Worm (Caenorhabditis elegans): ENCODE measurements around the gene srg-47.

Gene srg-47

DNA sequence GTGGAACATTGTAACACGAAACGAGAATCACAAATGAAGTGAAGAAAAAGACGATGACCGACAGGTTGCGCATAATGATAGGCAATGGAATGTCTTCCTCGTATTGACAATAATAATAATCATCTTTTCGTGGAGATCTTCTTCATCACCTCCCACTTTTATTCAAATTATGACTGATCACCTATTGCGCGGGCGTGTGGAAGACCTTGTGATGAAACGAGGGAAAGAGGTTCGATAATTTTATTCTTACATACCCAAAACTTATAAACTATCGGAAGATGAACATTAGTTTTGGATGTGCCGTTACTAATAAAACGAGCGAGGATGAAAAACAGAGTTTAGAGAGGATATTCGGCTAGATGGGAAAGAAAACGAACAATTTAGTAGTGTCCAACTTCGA, 33.0 kb downstream of the srg-47 start, which contains the start of gene C53A5.2:
Gene C53A5.2, minus strand, starts transcription at position 101 of the 400 bp plus-strand sequence.
- no peak for TF ChIP-seq nhr-2 (tag; optimal IDR thresholded peaks at IDR 0.05)
- TF ChIP-seq flh-1 (GFP tag; optimal IDR thresholded peaks at IDR 0.05) = no peak
- no peak for TF ChIP-seq drap-1 (GFP tag; optimal IDR thresholded peaks at IDR 0.05)
- no peak for TF ChIP-seq unc-39 (tag; optimal IDR thresholded peaks at IDR 0.05)
- TF ChIP-seq mab-5 (tag; optimal IDR thresholded peaks at IDR 0.05) = no peak
- TF ChIP-seq cnd-1 (tag; optimal IDR thresholded peaks at IDR 0.05) = no peak

DNA sequence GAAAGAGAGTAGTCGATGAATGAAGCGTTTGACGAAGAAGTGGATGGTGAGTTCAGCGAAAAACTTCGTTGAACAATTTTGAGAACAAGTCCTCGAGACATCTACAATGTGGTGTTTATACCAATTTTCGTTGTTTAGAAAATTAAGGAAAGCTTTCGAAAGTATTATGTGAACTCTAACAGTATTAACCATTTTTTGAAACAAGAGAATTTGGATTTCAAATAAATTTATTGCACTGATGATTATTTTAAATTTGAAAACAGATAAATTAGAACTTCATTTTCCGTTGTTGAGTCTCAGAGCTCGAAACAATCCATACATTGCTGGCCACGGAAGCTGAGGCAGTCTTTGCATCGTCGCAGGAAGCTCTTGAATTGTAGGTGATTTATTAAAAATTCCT, 33.6 kb downstream of the srg-47 start, which contains the start of gene C53A5.16:
Gene C53A5.16, minus strand, starts transcription at position 101 of the 400 bp plus-strand sequence.
- TF ChIP-seq unc-39 (tag; optimal IDR thresholded peaks at IDR 0.05) (no peak), elt-3 (tag; optimal IDR thresholded peaks at IDR 0.05) (no peak), nhr-237 (tag; optimal IDR thresholded peaks at IDR 0.05) (no peak), tbx-8 (GFP tag; optimal IDR thresholded peaks at IDR 0.05) (no peak), ceh-39 (tag; optimal IDR thresholded peaks at IDR 0.05) (no peak), elt-1 (tag; optimal IDR thresholded peaks at IDR 0.05; ENCODE audit: borderline replicate concordance, insufficient read depth) (no peak), nhr-28 (tag; optimal IDR thresholded peaks at IDR 0.05) (no peak), lin-32 (GFP tag; optimal IDR thresholded peaks at IDR 0.05) (no peak), pha-4 (tag; optimal IDR thresholded peaks at IDR 0.05) (no peak), mls-2 (tag; optimal IDR thresholded peaks at IDR 0.05) (no peak), ztf-11 (tag; optimal IDR thresholded peaks at IDR 0.05) (no peak)

DNA sequence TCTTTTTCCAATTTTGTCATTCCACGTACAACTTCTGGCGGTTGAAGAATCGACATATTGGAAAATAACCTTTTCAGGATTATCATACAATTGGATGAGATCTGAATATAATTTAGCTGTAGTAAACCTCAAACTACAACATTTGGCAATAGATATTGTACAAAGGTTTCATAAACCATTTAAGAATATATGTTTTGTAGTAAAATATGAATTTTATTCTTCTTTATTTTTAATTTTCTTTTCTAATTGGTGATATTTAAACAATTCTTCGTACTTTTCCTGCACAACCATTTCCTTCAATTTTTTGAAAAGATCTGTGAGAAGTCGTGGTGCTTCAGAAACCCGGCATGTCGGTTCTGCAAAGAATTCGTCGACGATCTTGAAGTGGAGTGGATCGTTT, 35.1 kb downstream of the srg-47 start, which contains the start of gene C53A5.17:
Gene C53A5.17, minus strand, starts transcription at position 101 of the 400 bp plus-strand sequence.
- no peak for TF ChIP-seq elt-1 (tag; optimal IDR thresholded peaks at IDR 0.05; ENCODE audit: borderline replicate concordance, insufficient read depth)
- TF ChIP-seq nhr-237 (tag; optimal IDR thresholded peaks at IDR 0.05) = no peak
- no peak for TF ChIP-seq flh-1 (GFP tag; optimal IDR thresholded peaks at IDR 0.05)
- no peak for TF ChIP-seq M03D4.4 (tag; optimal IDR thresholded peaks at IDR 0.05)
- no peak for TF ChIP-seq ces-1 (GFP tag; optimal IDR thresholded peaks at IDR 0.05)
- TF ChIP-seq pha-4 (tag; optimal IDR thresholded peaks at IDR 0.05) = no peak
- TF ChIP-seq unc-39 (tag; optimal IDR thresholded peaks at IDR 0.05) = no peak
- no peak for TF ChIP-seq blmp-1 (tag; optimal IDR thresholded peaks at IDR 0.05)
- TF ChIP-seq lin-32 (GFP tag; optimal IDR thresholded peaks at IDR 0.05) = no peak
- TF ChIP-seq nhr-28 (tag; optimal IDR thresholded peaks at IDR 0.05) = no peak
- no peak for TF ChIP-seq elt-3 (tag; optimal IDR thresholded peaks at IDR 0.05)
- no peak for TF ChIP-seq cnd-1 (tag; optimal IDR thresholded peaks at IDR 0.05)
- no peak for TF ChIP-seq ceh-83 (GFP tag; optimal IDR thresholded peaks at IDR 0.05)
- TF ChIP-seq bed-3 (GFP tag; optimal IDR thresholded peaks at IDR 0.05) = no peak
- no peak for TF ChIP-seq unc-62 (GFP tag; optimal IDR thresholded peaks at IDR 0.05)
- no peak for TF ChIP-seq sem-2 (GFP tag; optimal IDR thresholded peaks at IDR 0.05)
- TF ChIP-seq nhr-76 (tag; optimal IDR thresholded peaks at IDR 0.05) = no peak
- no peak for TF ChIP-seq unc-120 (tag; optimal IDR thresholded peaks at IDR 0.05; ENCODE audit: poor library complexity, severe bottlenecking)
- no peak for TF ChIP-seq ceh-43 (GFP tag; optimal IDR thresholded peaks at IDR 0.05)

DNA sequence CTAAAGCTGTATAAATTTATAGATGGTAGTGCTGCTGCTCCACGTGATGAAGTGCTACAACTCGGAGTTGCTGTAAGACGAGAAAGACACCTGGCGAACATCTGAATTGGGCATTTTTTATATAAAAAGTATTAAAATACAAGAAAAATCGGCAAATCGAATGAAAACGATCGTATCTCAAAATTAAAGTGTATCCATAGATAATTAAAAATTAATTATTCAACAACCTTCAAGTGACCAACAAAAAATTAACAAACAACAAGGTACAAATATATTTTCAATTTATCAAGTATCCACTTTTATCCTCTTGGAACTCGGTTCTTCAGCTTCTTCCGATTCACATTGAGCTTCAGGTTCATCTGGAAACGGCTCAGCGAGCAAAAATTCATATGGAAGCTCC, 36.8 kb downstream of the srg-47 start, which contains the start of gene R02D5.8:
Gene R02D5.8, minus strand, starts transcription at position 101 of the 400 bp plus-strand sequence.
- no peak for TF ChIP-seq unc-62 (GFP tag; optimal IDR thresholded peaks at IDR 0.05)

DNA sequence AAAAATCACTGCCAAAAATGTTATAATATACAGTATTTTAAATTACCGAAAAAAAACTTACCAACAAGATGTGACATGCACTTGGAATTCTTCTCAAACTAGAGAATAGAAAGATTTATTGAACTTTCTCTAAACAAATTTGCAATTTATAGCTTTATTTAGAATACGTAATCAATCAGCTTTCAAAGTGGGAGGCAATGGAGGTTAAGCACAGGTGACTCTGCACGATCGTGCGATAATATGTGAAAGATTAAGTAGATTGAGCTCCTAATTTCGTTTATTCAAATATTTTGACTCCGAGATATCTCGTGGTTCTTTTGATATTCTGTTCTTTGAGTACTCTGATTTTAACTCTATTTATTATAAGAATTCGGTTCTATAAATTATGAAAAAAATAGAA, 38.1 kb downstream of the srg-47 start, which contains the start of gene R02D5.6:
Gene R02D5.6, minus strand, starts transcription at position 101 of the 400 bp plus-strand sequence.
- no peak for TF ChIP-seq ceh-83 (GFP tag; optimal IDR thresholded peaks at IDR 0.05)
- no peak for TF ChIP-seq unc-120 (tag; optimal IDR thresholded peaks at IDR 0.05; ENCODE audit: poor library complexity, severe bottlenecking)
- TF ChIP-seq snpc-4 (tag; optimal IDR thresholded peaks at IDR 0.05) = no peak
- no peak for TF ChIP-seq ces-1 (GFP tag; optimal IDR thresholded peaks at IDR 0.05)
- TF ChIP-seq zip-8 (tag; optimal IDR thresholded peaks at IDR 0.05) = no peak
- TF ChIP-seq nhr-2 (tag; optimal IDR thresholded peaks at IDR 0.05) = no peak
- TF ChIP-seq M03D4.4 (tag; optimal IDR thresholded peaks at IDR 0.05) = no peak
- no peak for TF ChIP-seq mls-2 (tag; optimal IDR thresholded peaks at IDR 0.05)
- TF ChIP-seq nhr-76 (tag; optimal IDR thresholded peaks at IDR 0.05) = no peak
- no peak for TF ChIP-seq blmp-1 (tag; optimal IDR thresholded peaks at IDR 0.05)
- TF ChIP-seq lin-32 (GFP tag; optimal IDR thresholded peaks at IDR 0.05) = no peak
- TF ChIP-seq bed-3 (GFP tag; optimal IDR thresholded peaks at IDR 0.05) = no peak
- TF ChIP-seq nhr-12 (tag; optimal IDR thresholded peaks at IDR 0.05) = no peak
- TF ChIP-seq ceh-39 (tag; optimal IDR thresholded peaks at IDR 0.05) = no peak
- TF ChIP-seq ham-2 (GFP tag; optimal IDR thresholded peaks at IDR 0.05) = no peak
- no peak for TF ChIP-seq ztf-11 (tag; optimal IDR thresholded peaks at IDR 0.05)
- TF ChIP-seq ceh-43 (GFP tag; optimal IDR thresholded peaks at IDR 0.05) = no peak
- TF ChIP-seq sem-2 (GFP tag; optimal IDR thresholded peaks at IDR 0.05) = no peak
- TF ChIP-seq cnd-1 (tag; optimal IDR thresholded peaks at IDR 0.05) = no peak
- TF ChIP-seq flh-1 (GFP tag; optimal IDR thresholded peaks at IDR 0.05) = no peak
